Fruit fly (Drosophila melanogaster) whole organism, pupa: ENCODE data around the gene Nha2.

Experiments
- CG12605 ChIP-seq: fragments of 200-800 bp; sonication (Bioruptor generic); IDR thresholded peaks from 2 replicates; pipeline ENCODE4 v1.3.6; 2022; ENCODE audit warnings: missing biosample characterization, missing genetic modification characterization
- CG32121 ChIP-seq: fragments of 200-800 bp; sonication (Bioruptor generic); IDR thresholded peaks from 2 replicates; pipeline ENCODE4 v1.3.6; 2022; ENCODE audit warnings: missing biosample characterization, missing genetic modification characterization
- CG4496 ChIP-seq: fragments of 200-800 bp; sonication (Bioruptor generic); IDR thresholded peaks from 3 replicates; pipeline ENCODE4 v1.3.6; 2022; ENCODE audit warnings: missing biosample characterization, missing genetic modification characterization
- CG8159 ChIP-seq: fragments of 200-800 bp; sonication (Bioruptor generic); optimal IDR thresholded peaks from 3 replicates; lab custom pipeline; 2018; ENCODE audit warnings: missing biosample characterization, mild to moderate bottlenecking, missing genetic modification characterization, moderate library complexity
- EcR ChIP-seq: fragments of 200-800 bp; sonication (Bioruptor generic); optimal IDR thresholded peaks from 3 replicates; lab custom pipeline; 2019; ENCODE audit warnings: missing biosample characterization, missing genetic modification characterization, mild to moderate bottlenecking, moderate library complexity, missing genetic modification reagents
- Ets98B ChIP-seq: fragments of 200-800 bp; sonication (Bioruptor generic); IDR thresholded peaks from 2 replicates; pipeline ENCODE4 v1.3.6; 2022; ENCODE audit warnings: missing biosample characterization, missing genetic modification characterization

DNA sequence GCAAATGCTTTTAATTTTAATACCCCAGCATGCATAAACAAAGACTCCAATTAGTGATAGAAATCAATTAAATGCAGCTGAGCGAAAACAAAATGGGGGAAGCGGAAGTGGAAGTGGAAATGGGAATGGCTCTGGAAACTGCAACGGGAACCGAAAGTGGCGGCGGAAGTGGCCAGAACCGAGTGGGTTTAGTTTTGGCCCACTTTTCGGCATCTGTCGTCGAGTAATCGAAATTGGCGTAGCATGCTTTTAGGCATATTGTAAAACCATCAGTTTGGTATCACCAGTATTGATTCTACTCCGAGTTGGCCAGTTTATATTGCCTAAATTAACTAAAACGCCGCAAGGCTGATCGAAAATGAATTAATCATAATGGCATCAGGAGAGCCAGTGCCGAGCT is 5.8 kb upstream of the Nha2 start:
- TF ChIP-seq CG4496 (GFP tag; lab: Robert Waterston, UW): peak; percentile 84
- no peak for TF ChIP-seq EcR (GFP tag; lab: Kevin White, UChicago)
- TF ChIP-seq CG8159: no peak
- 0 out of 2 replicates have a peak, but pooled peaks have one; percentile 11 for TF ChIP-seq Ets98B
- TF ChIP-seq CG12605 (GFP tag; lab: Robert Waterston, UW): no peak
- TF ChIP-seq CG32121: no peak
